Fruit fly (Drosophila melanogaster) whole organism, embryonic: Measurements from ENCODE around the gene CG3119.

Experiments used
- Abd-B ChIP-seq: fragments of 200-800 bp; sonication (Bioruptor generic); optimal IDR thresholded peaks from 2 replicates; lab custom pipeline; 2018; ENCODE audit warnings: missing biosample characterization, mild to moderate bottlenecking, missing genetic modification characterization, moderate library complexity
- Antp ChIP-seq: fragments of 200-800 bp; sonication (Bioruptor generic); optimal IDR thresholded peaks from 3 replicates; lab custom pipeline; 2016; ENCODE audit warnings: missing biosample characterization, missing genetic modification characterization
- Asciz ChIP-seq: fragments of 200-800 bp; sonication (Bioruptor generic); optimal IDR thresholded peaks from 2 replicates; lab custom pipeline; 2017; ENCODE audit warnings: missing biosample characterization, mild to moderate bottlenecking, missing genetic modification characterization, missing genetic modification reagents
- CG11093 ChIP-seq: fragments of 200-800 bp; sonication (Bioruptor generic); IDR thresholded peaks from 3 replicates; pipeline ENCODE4 v1.3.6; 2022; ENCODE audit warnings: missing biosample characterization, missing genetic modification characterization
- CG11398 ChIP-seq: fragments of 200-800 bp; sonication (Bioruptor generic); optimal IDR thresholded peaks from 2 replicates; lab custom pipeline; 2016; ENCODE audit warnings: missing biosample characterization, missing genetic modification characterization
- CG11560 ChIP-seq: fragments of 200-800 bp; sonication (Bioruptor generic); IDR thresholded peaks from 3 replicates; pipeline ENCODE4 v1.3.6; 2022; ENCODE audit warnings: missing biosample characterization, missing genetic modification characterization
- CG11723 ChIP-seq: fragments of 200-800 bp; sonication (Bioruptor generic); optimal IDR thresholded peaks from 2 replicates; lab custom pipeline; 2017; ENCODE audit warnings: missing biosample characterization, mild to moderate bottlenecking, missing genetic modification characterization
- CG1233 ChIP-seq: fragments of 200-800 bp; sonication (Bioruptor generic); optimal IDR thresholded peaks from 4 replicates; lab custom pipeline; 2018; ENCODE audit warnings: missing biosample characterization, mild to moderate bottlenecking, missing genetic modification characterization
- CG12942 ChIP-seq: fragments of 200-800 bp; sonication (Bioruptor generic); optimal IDR thresholded peaks from 3 replicates; lab custom pipeline; 2016; ENCODE audit warnings: missing biosample characterization, missing genetic modification characterization
- CG16779 ChIP-seq: fragments of 200-800 bp; sonication (Bioruptor generic); IDR thresholded peaks from 2 replicates; pipeline ENCODE4 v1.3.6; 2022; ENCODE audit warnings: missing biosample characterization, missing genetic modification characterization
- CG17361 ChIP-seq: fragments of 200-800 bp; sonication (Bioruptor generic); IDR thresholded peaks from 3 replicates; pipeline ENCODE4 v1.3.6; 2022; ENCODE audit warnings: missing biosample characterization, missing genetic modification characterization
- CG33213 ChIP-seq: fragments of 200-800 bp; sonication (Bioruptor generic); optimal IDR thresholded peaks from 3 replicates; lab custom pipeline; 2016; ENCODE audit warnings: missing biosample characterization, missing genetic modification characterization
- CG3726 ChIP-seq: fragments of 200-800 bp; sonication (Bioruptor generic); IDR thresholded peaks from 3 replicates; pipeline ENCODE4, ENCODE4 v1.3.6; 2022; ENCODE audit warnings: missing biosample characterization, missing genetic modification characterization
- CG4617 ChIP-seq: fragments of 200-800 bp; sonication (Bioruptor generic); optimal IDR thresholded peaks from 3 replicates; lab custom pipeline; 2016; ENCODE audit warnings: missing biosample characterization, missing genetic modification characterization, borderline replicate concordance
- CG9727 ChIP-seq: fragments of 200-800 bp; sonication (Bioruptor generic); optimal IDR thresholded peaks from 3 replicates; lab custom pipeline; 2017; ENCODE audit warnings: missing biosample characterization, mild to moderate bottlenecking, missing genetic modification characterization
- Doc2 ChIP-seq: fragments of 200-800 bp; sonication (Bioruptor generic); IDR thresholded peaks from 2 replicates; pipeline ENCODE4 v1.3.6; 2022; ENCODE audit warnings: missing biosample characterization, missing genetic modification characterization
- Meics ChIP-seq: fragments of 200-800 bp; sonication (Bioruptor generic); optimal IDR thresholded peaks from 2 replicates; lab custom pipeline; 2017; ENCODE audit warnings: missing biosample characterization, mild to moderate bottlenecking, missing genetic modification characterization
- Mrtf ChIP-seq: fragments of 200-800 bp; sonication (Bioruptor generic); IDR thresholded peaks from 3 replicates; pipeline ENCODE4 v1.3.6; 2022; ENCODE audit warnings: missing biosample characterization, missing genetic modification characterization
- Rx ChIP-seq: fragments of 200-800 bp; sonication (Bioruptor generic); IDR thresholded peaks from 2 replicates; pipeline ENCODE4 v1.3.6; 2022; ENCODE audit warnings: missing biosample characterization, missing genetic modification characterization
- Spps ChIP-seq: fragments of 200-800 bp; sonication (Bioruptor generic); optimal IDR thresholded peaks from 2 replicates; lab custom pipeline; 2018; ENCODE audit warnings: missing biosample characterization, mild to moderate bottlenecking, missing genetic modification characterization
- Sry-δ ChIP-seq: fragments of 200-800 bp; sonication (Bioruptor generic); optimal IDR thresholded peaks from 2 replicates; lab custom pipeline; 2016; ENCODE audit warnings: missing biosample characterization, missing genetic modification characterization
- Trl ChIP-seq, 3 experiments: fragments of >200 bp in 2 of 3; fragments of 200-800 bp in 1 of 3; sonication (Bioruptor generic) in 1 of 3; optimal IDR thresholded peaks; 2 replicates in 1 of 3; 3 replicates in 2 of 3; lab custom pipeline; 2016 to 2017; ENCODE audit warnings: missing biosample characterization in 1 of 3, missing genetic modification characterization in 1 of 3
- Xrp1 ChIP-seq: fragments of 200-800 bp; sonication (Bioruptor generic); IDR thresholded peaks from 2 replicates; pipeline ENCODE4 v1.3.6; 2022; ENCODE audit warnings: missing biosample characterization, missing genetic modification characterization
- abd-A ChIP-seq: fragments of 200-800 bp; sonication (Bioruptor generic); optimal IDR thresholded peaks from 3 replicates; lab custom pipeline; 2019; ENCODE audit warnings: missing biosample characterization, mild to moderate bottlenecking, missing genetic modification characterization, moderate library complexity
- amos ChIP-seq: fragments of 200-800 bp; sonication (Bioruptor generic); IDR thresholded peaks from 2 replicates; pipeline ENCODE4 v1.3.6; 2022; ENCODE audit warnings: missing biosample characterization, missing genetic modification characterization; ENCODE audit not compliant: partially characterized antibody
- ap ChIP-seq: fragments of 200-800 bp; sonication (Bioruptor generic); IDR thresholded peaks from 2 replicates; pipeline ENCODE4 v1.3.6; 2022; ENCODE audit warnings: missing biosample characterization, missing genetic modification characterization
- bsh ChIP-seq, 2 experiments: fragments of 200-800 bp; sonication (Bioruptor generic); optimal IDR thresholded peaks; 2 replicates each; lab custom pipeline; 2017 to 2018; ENCODE audit warnings: mild to moderate bottlenecking in 2 of 2, missing biosample characterization in 2 of 2, missing genetic modification characterization in 2 of 2, moderate library complexity in 1 of 2
- btn ChIP-seq: fragments of 200-800 bp; sonication (Bioruptor generic); optimal IDR thresholded peaks from 2 replicates; lab custom pipeline; 2016; ENCODE audit warnings: missing biosample characterization, missing genetic modification characterization
- cas ChIP-seq: fragments of 200-800 bp; sonication (Bioruptor generic); IDR thresholded peaks from 2 replicates; pipeline ENCODE4 v1.3.6; 2022; ENCODE audit warnings: missing biosample characterization, missing genetic modification characterization
- cg ChIP-seq: fragments of 200-800 bp; sonication (Bioruptor generic); optimal IDR thresholded peaks from 3 replicates; lab custom pipeline; 2019; ENCODE audit warnings: missing biosample characterization, mild to moderate bottlenecking, missing genetic modification characterization, moderate library complexity
- croc ChIP-seq: fragments of 200-800 bp; sonication (Bioruptor generic); conservative IDR thresholded peaks from 3 replicates; pipeline ENCODE4 v1.3.6; 2022; ENCODE audit warnings: missing biosample characterization, missing genetic modification characterization
- ems ChIP-seq: fragments of 200-800 bp; sonication (Bioruptor generic); optimal IDR thresholded peaks from 3 replicates; lab custom pipeline; 2016; ENCODE audit warnings: missing biosample characterization, missing genetic modification characterization
- gce ChIP-seq: fragments of 200-800 bp; sonication (Bioruptor generic); IDR thresholded peaks from 3 replicates; pipeline ENCODE4 v1.3.6; 2022; ENCODE audit warnings: missing biosample characterization, missing genetic modification characterization
- gem ChIP-seq: fragments of 200-800 bp; sonication (Bioruptor generic); optimal IDR thresholded peaks from 2 replicates; lab custom pipeline; 2019; ENCODE audit warnings: missing biosample characterization, mild to moderate bottlenecking, missing genetic modification characterization, moderate library complexity
- grau ChIP-seq: fragments of 200-800 bp; optimal IDR thresholded peaks from 3 replicates; lab custom pipeline; 2019; ENCODE audit warnings: missing biosample characterization, mild to moderate bottlenecking, missing genetic modification characterization, moderate library complexity
- hkb ChIP-seq, 2 experiments: fragments of 200-800 bp in 1 of 2; fragments of >200 bp in 1 of 2; sonication (Bioruptor generic) in 1 of 2; IDR thresholded peaks in 1 of 2; optimal IDR thresholded peaks in 1 of 2; 2 replicates each; pipeline versions ENCODE4 v1.3.6 to Lab custom; 2017 to 2022; ENCODE audit warnings: missing biosample characterization in 1 of 2, missing genetic modification characterization in 1 of 2
- lov ChIP-seq, 2 experiments: fragments of 200-800 bp in 1 of 2; fragments of >200 bp in 1 of 2; sonication (Bioruptor generic) in 1 of 2; IDR thresholded peaks in 1 of 2; optimal IDR thresholded peaks in 1 of 2; 2 replicates in 1 of 2; 3 replicates in 1 of 2; pipeline versions ENCODE4 v1.3.6 to Lab custom; 2017 to 2022; ENCODE audit warnings: missing biosample characterization in 1 of 2, missing genetic modification characterization in 1 of 2
- luna ChIP-seq: fragments of 200-800 bp; sonication (Bioruptor generic); optimal IDR thresholded peaks from 2 replicates; lab custom pipeline; 2016; ENCODE audit warnings: missing biosample characterization, missing genetic modification characterization
- org-1 ChIP-seq: fragments of 200-800 bp; sonication (Bioruptor generic); optimal IDR thresholded peaks from 2 replicates; lab custom pipeline; 2017; ENCODE audit warnings: missing biosample characterization, missing genetic modification characterization
- ro ChIP-seq: fragments of 200-800 bp; sonication (Bioruptor generic); IDR thresholded peaks from 2 replicates; pipeline ENCODE4 v1.3.6; 2022; ENCODE audit warnings: missing biosample characterization, missing genetic modification characterization
- sd ChIP-seq: fragments of 200-800 bp; sonication (Bioruptor generic); optimal IDR thresholded peaks from 3 replicates; lab custom pipeline; 2018; ENCODE audit warnings: missing biosample characterization, mild to moderate bottlenecking, missing genetic modification characterization, moderate library complexity
- slbo ChIP-seq: fragments of 200-800 bp; sonication (Bioruptor generic); IDR thresholded peaks from 2 replicates; pipeline ENCODE4 v1.3.6; 2022; ENCODE audit warnings: missing biosample characterization, missing genetic modification characterization
- so ChIP-seq: fragments of 200-800 bp; sonication (Bioruptor generic); IDR thresholded peaks from 3 replicates; pipeline ENCODE4 v1.3.6; 2022; ENCODE audit warnings: missing biosample characterization, missing genetic modification characterization
- tin ChIP-seq: fragments of 200-800 bp; sonication (Bioruptor generic); optimal IDR thresholded peaks from 3 replicates; lab custom pipeline; 2016; ENCODE audit warnings: missing biosample characterization, missing genetic modification characterization
- unpg ChIP-seq: fragments of 200-800 bp; sonication (Bioruptor generic); optimal IDR thresholded peaks from 3 replicates; lab custom pipeline; 2018; ENCODE audit warnings: missing biosample characterization, mild to moderate bottlenecking, missing genetic modification characterization, moderate library complexity
- zen ChIP-seq: fragments of 200-800 bp; sonication (Bioruptor generic); optimal IDR thresholded peaks from 3 replicates; lab custom pipeline; 2018; ENCODE audit warnings: missing biosample characterization, mild to moderate bottlenecking, missing genetic modification characterization, moderate library complexity
- zfh1 ChIP-seq: fragments of 200-800 bp; sonication (Bioruptor generic); IDR thresholded peaks from 3 replicates; pipeline ENCODE4 v1.3.6; 2022; ENCODE audit warnings: missing biosample characterization, missing genetic modification characterization
- zfh2 ChIP-seq: fragments of 200-800 bp; sonication (Bioruptor generic); optimal IDR thresholded peaks from 2 replicates; lab custom pipeline; 2016; ENCODE audit warnings: missing biosample characterization, missing genetic modification characterization

The CG3119 gene

DNA sequence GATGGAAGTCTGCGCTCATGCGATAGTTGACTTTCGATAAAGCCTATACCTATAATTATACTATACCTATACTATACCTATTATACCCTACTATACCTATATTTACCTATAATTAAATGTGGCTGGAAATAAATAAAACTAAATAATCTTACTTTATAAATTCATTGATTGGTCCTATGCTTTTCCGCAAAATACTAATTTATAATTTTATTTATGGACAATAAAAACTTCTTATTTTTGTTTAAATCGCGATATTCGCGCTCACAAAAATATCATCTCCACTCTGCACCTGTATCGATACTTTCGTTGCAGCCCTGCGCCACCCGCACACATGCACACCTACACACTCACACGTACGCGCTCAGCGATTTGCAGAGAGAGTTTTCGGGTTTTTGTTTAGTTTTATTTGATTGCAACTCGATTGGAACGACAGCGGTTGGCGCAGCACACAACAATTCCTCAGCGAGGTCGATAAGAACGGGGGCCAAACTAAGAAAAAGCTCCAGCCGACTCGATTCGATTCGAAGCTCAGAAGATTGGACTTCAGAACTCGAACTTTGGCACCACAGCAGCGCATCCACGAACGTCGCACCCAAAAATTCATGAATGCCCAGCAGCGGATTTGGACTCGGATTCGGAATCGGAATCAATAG is 37.0 kb upstream of the CG3119 start, which contains the start of gene CG8814 (continued):
- TF ChIP-seq Trl (optimal IDR thresholded peaks at IDR 0.05; lab: Kevin White, UChicago) (peak in 1 of 2 experiments; percentile 63), Trl (GFP tag; optimal IDR thresholded peaks at IDR 0.05; lab: Kevin White, UChicago) (peak; percentile 30), Mrtf (GFP tag; lab: Robert Waterston, UW) (0 out of 3 replicates have a peak, but pooled peaks have one; percentile 58), ro (GFP tag; lab: Robert Waterston, UW) (no peak), zen (tag; lab: Kevin White, UChicago) (peak; percentile 52), CG11560 (tag; lab: Robert Waterston, UW) (peak; percentile 67; the same call in 1 of the 3 replicates), lov (optimal IDR thresholded peaks at IDR 0.05; lab: Kevin White, UChicago) (no peak), lov (GFP tag; IDR thresholded peaks at IDR 0.05; lab: Robert Waterston, UW) (no peak), ems (GFP tag; lab: Kevin White, UChicago) (no peak), CG17361 (GFP tag; lab: Robert Waterston, UW) (peak; percentile 89), CG33213 (GFP tag; lab: Kevin White, UChicago) (no peak), ap (GFP tag; lab: Robert Waterston, UW) (no peak), CG11723 (GFP tag; lab: Kevin White, UChicago) (peak; percentile 31), gce (no peak), CG11398 (GFP tag; lab: Kevin White, UChicago) (no peak), Spps (no peak), Doc2 (GFP tag; lab: Robert Waterston, UW) (no peak), cg (GFP tag; lab: Kevin White, UChicago) (peak; percentile 96), zfh1 (GFP tag; lab: Robert Waterston, UW) (peak; percentile 64), CG12942 (GFP tag; lab: Kevin White, UChicago) (peak; percentile 65), Antp (peak; percentile 36), Meics (GFP tag; lab: Kevin White, UChicago) (peak; percentile 42), amos (GFP tag; lab: Robert Waterston, UW) (peak; percentile 79), CG3726 (no peak), CG16779 (GFP tag; lab: Robert Waterston, UW) (no peak), sd (peak; percentile 34), org-1 (GFP tag; lab: Kevin White, UChicago) (no peak), Xrp1 (peak; percentile 28; the same call in 1 of the 2 replicates), zfh2 (GFP tag; lab: Kevin White, UChicago) (peak; percentile 48), Abd-B (GFP tag; lab: Kevin White, UChicago) (peak; percentile 66), luna (GFP tag; lab: Kevin White, UChicago) (peak; percentile 8), so (peak; percentile 62; the same call in 1 of the 3 replicates), gem (tag; lab: Kevin White, UChicago) (peak; percentile 81), unpg (GFP tag; lab: Kevin White, UChicago) (peak; percentile 13), Asciz (no peak), CG1233 (GFP tag; lab: Kevin White, UChicago) (peak; percentile 43), croc (GFP tag; lab: Robert Waterston, UW) (peak; percentile 51; the same call in 2 of the 3 replicates), CG11093 (GFP tag; lab: Robert Waterston, UW) (peak; percentile 57; the same call in 1 of the 3 replicates), bsh (GFP tag; optimal IDR thresholded peaks at IDR 0.05; lab: Kevin White, UChicago) (peak; percentile 26 to 83), CG4617 (GFP tag; lab: Kevin White, UChicago) (no peak), hkb (optimal IDR thresholded peaks at IDR 0.05; lab: Kevin White, UChicago) (no peak), hkb (GFP tag; IDR thresholded peaks at IDR 0.05; lab: Robert Waterston, UW) (no peak), Sry-δ (GFP tag; lab: Kevin White, UChicago) (peak; percentile 80), abd-A (tag; lab: Kevin White, UChicago) (peak; percentile 78), cas (GFP tag; lab: Robert Waterston, UW) (peak; percentile 49; the same call in 1 of the 2 replicates), btn (GFP tag; lab: Kevin White, UChicago) (no peak), grau (tag; lab: Kevin White, UChicago) (peak; percentile 71), Rx (GFP tag; lab: Robert Waterston, UW) (0 out of 2 replicates have a peak, but pooled peaks have one; percentile 43), slbo (GFP tag; lab: Robert Waterston, UW) (peak; percentile 85), tin (GFP tag; lab: Kevin White, UChicago) (peak; percentile 76), CG9727 (GFP tag; lab: Kevin White, UChicago) (peak; percentile 79)
